Fruit fly (Drosophila melanogaster) ovary, adult (tissue): Measurements from ENCODE around the gene DCTN1-p150.

Experiments used
- CG17801 ChIP-seq: fragments of 200-800 bp; optimal IDR thresholded peaks from 2 replicates; lab custom pipeline; 2019; ENCODE audit warnings: missing biosample characterization, mild to moderate bottlenecking, missing genetic modification characterization, moderate library complexity; ENCODE audit not compliant: partially characterized antibody

Gene DCTN1-p150

DNA sequence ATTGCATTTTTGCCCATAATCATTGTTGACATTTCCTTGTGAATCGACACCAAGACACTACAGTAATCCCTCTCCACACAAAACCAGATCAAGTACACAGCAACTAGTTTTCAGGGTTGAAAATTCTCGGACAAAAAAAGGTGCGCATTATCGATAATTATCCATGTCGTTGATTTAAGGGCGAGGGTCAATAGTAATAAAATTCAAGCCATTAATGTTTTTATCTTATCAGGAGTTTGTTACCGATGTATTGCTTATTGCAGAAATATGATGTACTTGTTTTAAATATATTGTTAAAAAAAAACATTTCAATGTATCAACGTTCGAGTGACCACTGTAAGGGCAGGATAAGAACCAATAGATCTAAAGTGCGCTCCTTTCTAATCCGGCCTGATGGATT lies 10.4 kb upstream of the DCTN1-p150 start:
- no peak for TF ChIP-seq CG17801 (GFP tag; lab: Kevin White, UChicago)

DNA sequence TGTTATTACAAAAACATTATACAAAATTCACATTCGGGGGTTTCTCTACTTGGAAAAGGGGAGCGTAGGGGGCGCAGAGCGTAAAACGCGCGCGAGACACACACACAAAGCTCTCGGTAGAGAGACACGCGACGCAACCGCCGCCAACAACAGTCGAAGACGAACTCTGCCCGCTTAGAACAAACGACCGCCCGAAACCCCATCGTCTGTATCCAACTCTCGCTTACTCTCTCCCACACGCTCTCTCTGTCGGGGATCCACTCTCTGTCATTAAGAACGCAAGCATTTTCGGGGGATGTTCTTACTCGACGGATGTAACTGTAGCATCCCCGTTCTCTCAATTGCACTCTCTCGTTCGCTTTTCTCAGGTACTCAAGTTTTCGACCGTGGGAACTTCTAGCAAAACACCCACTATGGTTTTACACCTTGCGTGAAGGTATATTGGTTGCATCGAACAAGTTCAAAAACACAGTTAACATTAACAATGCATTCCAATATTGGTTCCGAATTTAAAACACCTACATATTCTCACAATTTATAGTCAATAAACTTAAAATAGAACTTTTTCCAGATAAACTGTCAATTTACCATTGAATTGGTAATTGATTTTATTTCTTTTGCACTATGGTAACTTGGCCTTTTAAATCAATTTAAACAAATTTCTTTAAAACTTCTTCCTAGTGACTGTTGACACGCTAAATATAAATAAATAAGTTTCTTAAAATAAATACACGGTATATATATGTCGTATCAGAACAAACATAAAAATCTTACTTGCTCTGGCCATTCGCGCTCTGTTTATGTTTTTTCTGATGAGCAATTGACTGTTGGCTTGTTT lies 9.2 kb upstream of the DCTN1-p150 start:
- peak; percentile 68 for TF ChIP-seq CG17801 (GFP tag; lab: Kevin White, UChicago)

DNA sequence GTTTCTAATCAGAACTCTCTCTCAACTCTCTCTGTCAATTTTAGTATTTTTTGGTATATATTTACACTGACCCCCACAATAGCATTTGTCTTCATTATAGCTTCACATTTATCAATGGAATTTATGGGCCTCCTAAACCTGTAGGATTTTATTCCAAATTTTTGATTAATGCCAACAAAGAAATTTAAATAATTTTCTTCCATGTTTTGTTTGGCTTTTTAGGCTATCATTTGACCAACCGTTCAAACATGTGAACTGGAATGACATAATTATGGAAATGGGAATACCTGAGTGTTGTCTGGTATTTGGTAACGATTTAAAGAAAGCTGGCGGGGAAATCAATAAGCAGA lies 8.6 kb upstream of the DCTN1-p150 start:
- TF ChIP-seq CG17801 (GFP tag; lab: Kevin White, UChicago): no peak

DNA sequence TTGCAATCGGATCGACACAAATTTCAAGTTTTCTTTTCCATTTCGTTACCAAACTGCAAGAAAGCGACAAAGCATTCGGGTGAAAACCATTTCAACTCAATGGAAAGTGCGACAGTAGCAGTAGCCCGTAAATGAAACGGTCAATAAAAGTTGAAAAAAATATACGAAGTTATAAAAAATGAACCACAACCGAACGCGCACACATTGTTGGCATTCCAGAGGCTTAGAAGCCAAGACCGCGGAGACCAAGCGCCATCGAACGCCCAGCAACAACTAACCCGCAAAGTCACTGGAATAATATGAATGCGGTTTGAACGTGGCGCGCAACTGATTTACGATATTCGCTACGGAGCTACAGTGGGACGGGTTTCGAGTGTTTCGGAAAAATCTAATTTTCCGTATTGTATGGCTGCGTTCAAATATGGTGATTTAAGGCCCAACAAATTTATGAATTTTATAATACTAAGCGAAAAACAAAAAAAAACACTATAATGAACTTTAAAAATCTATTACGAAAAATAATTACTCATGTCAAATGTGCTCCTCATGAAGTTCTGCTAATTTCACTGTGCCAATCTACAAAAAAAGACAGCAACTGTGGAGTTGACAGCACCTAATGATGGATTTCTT lies 7.0 kb upstream of the DCTN1-p150 start:
- TF ChIP-seq CG17801 (GFP tag; lab: Kevin White, UChicago): no peak

DNA sequence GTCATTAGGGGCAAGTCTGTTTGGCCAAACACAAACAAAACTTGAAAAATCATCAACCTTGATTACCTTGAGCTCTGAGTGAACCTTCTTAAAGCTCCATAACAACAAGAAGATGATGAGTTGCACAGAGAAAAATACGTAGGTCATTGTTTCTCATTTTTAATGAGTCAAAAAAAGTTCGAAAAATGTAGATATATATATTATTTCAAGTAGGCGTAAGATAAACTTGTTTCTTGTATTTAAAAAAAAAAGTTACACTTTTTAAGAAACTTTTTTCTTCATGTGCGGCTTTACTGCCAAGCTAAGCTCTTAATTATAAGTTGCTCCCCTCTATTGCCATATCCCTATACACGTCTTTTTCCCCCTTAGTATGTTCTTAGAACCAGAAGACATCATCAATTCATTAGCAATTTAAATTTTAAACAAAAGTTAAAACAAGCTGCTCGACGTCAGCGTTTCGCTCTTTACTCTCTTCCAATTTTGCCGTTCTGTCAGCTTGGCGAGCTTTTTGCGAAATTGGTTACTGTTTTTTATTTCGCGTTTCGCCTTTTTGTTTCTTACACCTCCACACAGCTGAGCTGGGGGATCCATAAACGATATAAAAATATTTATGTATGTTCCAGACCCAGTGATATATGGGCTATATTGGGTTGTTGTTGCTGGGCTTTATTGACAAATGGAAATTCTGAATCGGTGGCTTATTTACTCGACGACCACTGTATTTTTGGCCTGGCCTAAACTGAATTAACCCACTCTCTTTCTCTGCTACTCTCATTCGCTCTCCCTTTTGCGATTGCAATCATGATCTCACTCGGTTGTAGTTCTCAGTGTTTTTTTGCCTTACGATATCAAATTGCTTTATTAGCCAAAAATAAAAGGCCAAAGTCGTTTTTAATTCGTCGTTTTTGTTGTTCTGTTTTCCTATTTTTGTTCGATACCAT lies 5.6 kb upstream of the DCTN1-p150 start:
- peak; percentile 77 for TF ChIP-seq CG17801 (GFP tag; lab: Kevin White, UChicago)

DNA sequence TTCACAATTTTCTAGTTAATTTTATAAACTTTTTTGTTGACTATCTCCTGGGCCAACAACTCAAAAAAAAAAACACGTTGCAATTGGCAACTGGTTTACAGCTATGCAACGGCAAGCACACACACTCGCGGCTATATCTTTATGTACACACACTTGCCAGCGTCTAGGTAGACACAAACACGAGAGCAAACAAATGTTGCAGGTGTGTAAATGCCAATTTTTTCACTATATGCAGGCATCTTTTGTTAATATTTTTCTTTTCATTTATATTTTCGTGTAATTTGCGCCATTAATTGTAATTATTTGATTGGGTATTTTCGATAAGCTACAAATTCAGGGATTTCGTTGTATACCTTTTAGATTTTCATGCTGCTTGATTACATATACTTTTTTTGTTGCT lies 4.5 kb upstream of the DCTN1-p150 start:
- TF ChIP-seq CG17801 (GFP tag; lab: Kevin White, UChicago): no peak

DNA sequence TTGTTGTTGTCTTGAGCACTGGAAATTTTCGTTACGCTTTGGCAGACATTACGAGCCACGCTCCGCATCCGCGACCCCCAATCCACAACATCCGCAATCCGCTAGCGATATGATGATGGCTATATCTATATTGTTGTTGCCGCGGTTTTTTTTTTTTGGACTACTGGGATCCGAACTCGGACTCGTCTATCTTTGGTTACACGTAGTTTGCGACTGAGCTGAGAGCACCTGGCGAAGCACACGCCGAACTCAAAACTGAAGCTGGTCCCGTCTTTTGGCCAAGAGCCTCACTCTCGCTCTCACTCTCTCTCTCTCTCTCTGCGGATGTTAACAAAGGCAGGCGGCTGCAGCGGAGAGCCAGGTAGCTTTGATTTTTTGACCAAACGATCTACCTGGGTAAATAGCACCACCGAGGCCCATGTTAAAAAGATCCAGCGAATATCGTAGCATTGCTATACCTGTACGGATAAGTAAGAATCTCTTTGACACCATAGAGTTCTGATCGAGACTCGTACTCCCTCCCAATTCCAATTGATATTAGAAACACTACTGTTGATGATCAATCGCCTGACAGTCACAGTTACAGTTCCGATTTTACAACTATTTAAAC lies 4.0 kb upstream of the DCTN1-p150 start, which contains the start of gene Rgl:
Rgl (minus strand) TSS at position 219 of the 610 bp plus-strand sequence.
- peak; percentile 1 for TF ChIP-seq CG17801 (GFP tag; lab: Kevin White, UChicago)

DNA sequence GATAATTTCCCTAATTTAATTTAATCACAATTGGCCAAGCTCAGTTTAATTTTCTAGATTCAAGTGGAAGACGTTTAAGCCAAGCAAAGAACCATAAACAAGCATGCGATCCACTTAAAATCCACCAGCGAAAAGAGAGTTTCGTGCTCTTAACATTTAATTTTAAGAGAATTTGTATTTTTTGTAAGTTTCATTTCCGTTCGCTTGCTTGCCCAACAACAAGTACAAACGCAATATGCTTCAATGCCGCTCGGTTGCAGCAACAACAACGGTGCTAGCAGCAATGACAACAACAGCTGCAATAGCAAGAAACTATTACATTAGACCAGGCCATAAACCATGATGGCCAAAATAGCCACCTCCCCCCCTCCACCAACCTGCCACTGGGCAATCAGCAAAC lies 5.7 kb downstream of the DCTN1-p150 start:
- TF ChIP-seq CG17801 (GFP tag; lab: Kevin White, UChicago): no peak

DNA sequence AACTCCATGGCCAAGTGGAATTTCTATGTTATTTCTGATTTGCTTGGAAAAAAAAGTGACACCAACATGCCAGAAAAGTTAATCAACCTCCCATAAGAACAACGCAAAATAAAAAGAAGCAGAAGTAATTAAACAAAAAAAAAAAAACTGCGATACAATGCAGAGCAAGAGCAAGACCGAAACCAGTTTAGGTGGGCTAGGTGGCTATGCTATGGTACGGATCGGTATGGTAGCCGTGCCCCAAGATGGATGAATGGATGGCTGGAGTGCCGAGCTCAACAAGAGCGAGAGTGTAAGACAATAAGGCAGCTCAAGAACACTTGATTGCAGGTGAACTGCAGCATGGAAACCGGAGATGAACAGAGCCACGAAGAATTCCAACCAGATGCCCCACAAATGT lies 7.6 kb downstream of the DCTN1-p150 start:
- TF ChIP-seq CG17801 (GFP tag; lab: Kevin White, UChicago): no peak

DNA sequence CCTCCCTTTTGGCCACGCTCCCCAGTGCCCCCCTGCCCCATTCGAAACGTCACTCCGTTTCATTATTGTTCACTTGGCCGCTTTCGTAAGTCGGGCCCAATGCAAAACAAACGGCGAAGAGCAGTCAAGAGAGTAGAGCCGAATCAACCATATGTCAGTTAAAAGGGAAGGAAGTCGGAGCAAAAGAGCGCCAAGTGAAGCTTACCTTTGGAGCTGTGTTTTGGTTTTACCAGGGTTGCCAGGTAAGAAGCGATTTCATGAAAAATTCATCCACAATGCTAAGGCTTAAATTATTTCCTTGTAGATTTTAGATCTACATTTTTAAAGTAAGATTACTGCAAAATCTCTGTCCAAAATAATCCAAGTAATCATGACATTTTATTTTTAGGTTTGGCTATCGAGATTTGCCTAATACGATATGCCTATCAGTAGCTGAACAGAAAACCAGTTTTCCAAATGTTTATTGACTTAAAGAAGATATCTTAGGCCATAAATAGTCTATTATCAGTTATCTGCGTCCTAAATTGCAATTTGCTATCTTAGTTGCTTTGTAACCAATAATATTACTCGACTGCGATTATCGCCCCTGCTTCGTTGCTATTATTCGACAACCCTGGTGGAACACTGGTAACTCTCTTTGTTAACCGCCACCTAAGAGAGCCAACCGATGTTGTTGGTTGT lies 9.4 kb downstream of the DCTN1-p150 start:
- peak; percentile 86 for TF ChIP-seq CG17801 (GFP tag; lab: Kevin White, UChicago)

DNA sequence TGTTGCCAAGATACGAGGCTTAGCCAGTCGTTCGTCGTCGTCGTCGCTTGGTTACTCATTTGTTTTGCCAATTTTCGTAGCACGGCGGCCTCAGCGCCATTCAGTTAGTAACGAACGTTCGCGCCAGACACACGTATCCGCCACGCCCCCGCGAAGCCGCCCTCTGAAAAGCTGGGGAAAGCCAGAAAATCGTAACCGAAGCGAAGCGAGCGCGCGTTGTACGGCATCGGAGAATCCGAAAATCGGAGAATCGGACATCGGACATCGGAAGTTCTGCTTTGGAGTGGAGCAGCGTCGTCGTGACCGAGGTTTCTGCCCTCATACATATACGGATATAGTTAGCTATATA lies 9.9 kb downstream of the DCTN1-p150 start, which contains the start of gene CG32137:
CG32137 (plus strand) TSS at position 100 of the 349 bp plus-strand sequence.
- no peak for TF ChIP-seq CG17801 (GFP tag; lab: Kevin White, UChicago)

DNA sequence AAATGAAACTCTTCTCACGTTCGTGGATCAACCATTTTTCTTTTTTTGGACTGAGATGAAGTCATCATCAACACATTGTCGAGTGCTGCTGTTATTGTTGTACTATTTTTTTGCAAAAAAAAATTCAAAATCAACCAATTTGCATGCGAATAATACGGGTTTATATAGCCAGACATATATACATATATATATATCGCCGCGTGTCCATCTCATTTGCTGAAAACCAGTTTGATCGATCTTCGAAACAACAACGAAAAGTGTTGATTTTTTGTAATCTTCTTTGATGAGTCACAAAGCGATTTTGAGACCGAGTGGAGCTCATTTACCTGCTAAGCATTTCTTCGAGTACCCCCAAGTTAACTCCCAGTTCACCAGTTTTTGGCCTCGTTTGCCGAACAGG lies 16.8 kb downstream of the DCTN1-p150 start:
- TF ChIP-seq CG17801 (GFP tag; lab: Kevin White, UChicago): peak; percentile 2

DNA sequence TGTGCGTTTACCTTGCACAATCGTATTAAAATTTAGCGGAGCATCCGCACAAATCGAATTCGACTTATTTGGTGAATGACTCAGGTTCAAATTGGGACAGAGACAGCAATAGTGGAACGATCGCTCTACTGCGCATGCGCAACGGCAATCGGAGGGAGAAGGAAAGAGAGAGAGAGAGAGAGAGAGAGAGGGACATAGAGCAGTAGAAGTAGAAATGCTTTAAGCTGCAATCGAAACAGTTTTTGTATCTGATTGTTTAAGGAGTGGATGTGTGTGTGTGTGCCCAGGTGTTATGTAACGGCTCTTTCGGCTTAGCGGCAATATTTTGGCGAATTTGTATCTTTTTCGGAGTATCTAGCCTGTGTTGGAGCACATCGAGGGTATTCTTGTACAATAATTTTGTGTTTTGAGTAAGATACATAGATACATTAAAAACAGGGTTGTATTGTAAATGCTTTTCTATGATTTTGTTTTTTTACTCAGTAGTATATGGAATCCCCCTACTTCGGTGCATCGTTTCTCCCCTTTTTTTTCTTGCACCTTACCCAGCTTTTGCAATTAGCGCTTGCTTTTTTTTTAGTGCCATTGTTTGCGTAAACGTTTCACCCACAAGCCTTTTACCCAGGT lies 20.4 kb downstream of the DCTN1-p150 start:
- no peak for TF ChIP-seq CG17801 (GFP tag; lab: Kevin White, UChicago)

DNA sequence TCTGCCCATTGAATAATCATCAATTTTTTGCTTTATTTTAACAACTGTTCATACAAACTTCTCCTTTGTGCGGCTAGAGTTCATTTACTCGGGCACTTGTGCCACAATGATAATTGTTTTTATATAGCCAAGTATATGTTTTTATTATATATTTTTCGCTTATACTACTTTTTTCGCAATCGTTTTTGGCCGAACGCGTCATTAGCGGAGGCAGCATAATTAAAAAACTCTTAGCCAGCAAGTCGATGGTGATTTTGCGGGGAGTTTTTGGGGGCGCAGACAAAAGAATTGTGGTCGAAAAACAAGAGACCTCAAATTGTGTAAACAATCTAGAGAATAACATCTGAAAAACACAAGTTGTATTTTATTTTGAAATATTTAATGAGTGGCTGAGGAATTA lies 22.4 kb downstream of the DCTN1-p150 start:
- no peak for TF ChIP-seq CG17801 (GFP tag; lab: Kevin White, UChicago)
